Worm (Caenorhabditis elegans): ENCODE data around the gene vha-5.
A peak's percentile ranks its signal among the peaks of the same experiment; 100 is the strongest.

Gene vha-5

DNA sequence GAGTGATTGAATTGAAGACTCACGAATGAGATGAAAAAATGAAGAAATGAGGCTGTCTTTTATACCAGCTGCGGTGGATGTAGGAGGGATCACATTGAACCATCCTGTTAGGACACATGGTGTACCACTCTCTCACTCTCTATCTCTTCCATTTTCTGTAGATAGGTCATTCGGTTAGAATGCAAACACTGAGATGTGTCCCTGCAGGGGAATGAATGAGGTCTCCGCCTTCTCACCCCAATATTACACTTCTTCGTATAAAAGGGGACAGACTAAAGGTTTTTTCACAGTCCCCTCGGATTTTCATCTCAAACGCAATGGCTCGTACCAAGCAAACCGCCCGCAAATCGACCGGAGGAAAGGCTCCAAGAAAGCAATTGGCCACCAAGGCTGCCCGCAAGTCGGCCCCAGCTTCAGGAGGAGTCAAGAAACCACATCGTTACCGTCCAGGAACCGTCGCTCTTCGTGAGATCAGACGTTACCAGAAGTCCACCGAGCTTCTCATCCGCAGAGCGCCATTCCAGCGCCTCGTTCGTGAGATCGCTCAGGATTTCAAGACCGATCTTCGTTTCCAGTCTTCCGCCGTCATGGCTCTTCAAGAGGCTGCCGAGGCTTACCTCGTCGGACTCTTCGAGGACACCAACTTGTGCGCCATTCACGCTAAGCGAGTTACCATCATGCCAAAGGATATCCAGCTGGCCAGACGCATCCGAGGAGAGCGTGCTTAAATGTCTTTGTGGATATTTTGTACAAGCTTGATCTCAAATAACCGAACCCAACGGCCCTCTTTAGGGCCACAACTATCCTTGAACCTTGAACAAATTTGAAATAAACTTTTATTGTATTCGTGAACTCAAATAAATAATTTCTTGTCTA is 30.5 kb downstream of the vha-5 start, which contains the start of gene his-32:
Gene his-32 (plus strand): TSS at position 318 of the 876 bp plus-strand sequence.
- TF ChIP-seq madf-9 (GFP tag; conservative IDR thresholded peaks at IDR 0.05) (no peak), dpl-1 (GFP tag; optimal IDR thresholded peaks at IDR 0.05) (peak; percentile 0), hlh-11 (tag; optimal IDR thresholded peaks at IDR 0.05) (no peak), ztf-11 (tag; optimal IDR thresholded peaks at IDR 0.05) (no peak), nhr-11 (tag; optimal IDR thresholded peaks at IDR 0.05) (no peak), duxl-1 (tag; optimal IDR thresholded peaks at IDR 0.05; ENCODE audit: poor library complexity) (peak; percentile 20), nhr-6 (tag; optimal IDR thresholded peaks at IDR 0.05) (peak; percentile 85), unc-62 (GFP tag; optimal IDR thresholded peaks at IDR 0.05 in 1 of 2) (peak in 1 of 2 experiments; percentile 56), unc-62 (tag; optimal IDR thresholded peaks at IDR 0.05) (no peak), Y75B8A.6 (GFP tag; IDR thresholded peaks at IDR 0.05) (no peak), set-16 (GFP tag; IDR thresholded peaks at IDR 0.05) (peak; percentile 78; the same call in 1 of the 2 replicates), ceh-62 (tag; optimal IDR thresholded peaks at IDR 0.05) (no peak), cey-2 (tag; optimal IDR thresholded peaks at IDR 0.05; ENCODE audit: borderline replicate concordance, insufficient read depth) (no peak), nhr-25 (tag; optimal IDR thresholded peaks at IDR 0.05; ENCODE audit: borderline replicate concordance, insufficient read depth) (peak; percentile 92), unc-130 (GFP tag; optimal IDR thresholded peaks at IDR 0.05) (no peak), rbr-2 (tag; optimal IDR thresholded peaks at IDR 0.05) (peak; percentile 69), snpc-4 (tag; optimal IDR thresholded peaks at IDR 0.05) (no peak), aha-1 (tag) (peak; percentile 15), ceh-28 (tag; optimal IDR thresholded peaks at IDR 0.05) (no peak), Y105C5A.15 (GFP tag; IDR thresholded peaks at IDR 0.05) (no peak), daf-19 (GFP tag; conservative IDR thresholded peaks at IDR 0.05) (no peak), mep-1 (tag; optimal IDR thresholded peaks at IDR 0.05) (peak; percentile 91)

- TF ChIP-seq arid-1 (GFP tag; conservative IDR thresholded peaks at IDR 0.05) = no peak
- no peak for TF ChIP-seq T20F7.1 (GFP tag; optimal IDR thresholded peaks at IDR 0.05)
- TF ChIP-seq lin-15B (tag; optimal IDR thresholded peaks at IDR 0.05) = no peak
- no peak for TF ChIP-seq F10B5.3 (tag; optimal IDR thresholded peaks at IDR 0.05)
- no peak for TF ChIP-seq duxl-1 (tag; optimal IDR thresholded peaks at IDR 0.05; ENCODE audit: poor library complexity)
- TF ChIP-seq nhr-25 (tag; optimal IDR thresholded peaks at IDR 0.05; ENCODE audit: borderline replicate concordance, insufficient read depth) = no peak
- no peak for TF ChIP-seq mxl-3 (GFP tag; optimal IDR thresholded peaks at IDR 0.05)
- no peak for TF ChIP-seq nhr-237 (tag; optimal IDR thresholded peaks at IDR 0.05)
- no peak for TF ChIP-seq gei-8 (GFP tag; optimal IDR thresholded peaks at IDR 0.05)
- no peak for TF ChIP-seq tag-97 (GFP tag; IDR thresholded peaks at IDR 0.05)
- TF ChIP-seq D1046.2 (GFP tag; IDR thresholded peaks at IDR 0.05) = no peak
- no peak for TF ChIP-seq F44E2.7 (GFP tag; IDR thresholded peaks at IDR 0.05)
- no peak for TF ChIP-seq Y75B8A.6 (GFP tag; IDR thresholded peaks at IDR 0.05)
Measured at ce11 chrIV:8339636-8340035, 35.9 kb downstream of the vha-5 start, which contains the start of gene lgc-6. Gene lgc-6 (plus strand): TSS chrIV:8339936.

ce11 chrIV:8342385-8342784 is 38.6 kb downstream of the vha-5 start, which contains the start of gene lgc-5:
Gene lgc-5 (plus strand): TSS chrIV:8342685.
- TF ChIP-seq arid-1 (GFP tag; conservative IDR thresholded peaks at IDR 0.05) = no peak
- TF ChIP-seq tag-97 (GFP tag; IDR thresholded peaks at IDR 0.05) = no peak

- no peak for TF ChIP-seq ceh-20 (GFP tag; IDR thresholded peaks at IDR 0.05)
- TF ChIP-seq unc-62 (GFP tag; optimal IDR thresholded peaks at IDR 0.05 in 1 of 2) = peak in 1 of 2 experiments; percentile 34
- TF ChIP-seq unc-62 (tag; optimal IDR thresholded peaks at IDR 0.05) = no peak
- no peak for TF ChIP-seq zip-11 (GFP tag; IDR thresholded peaks at IDR 0.05)
- TF ChIP-seq tag-97 (GFP tag; IDR thresholded peaks at IDR 0.05) = no peak
- TF ChIP-seq F10B5.3 (tag; optimal IDR thresholded peaks at IDR 0.05) = no peak
- TF ChIP-seq egl-27 (tag; optimal IDR thresholded peaks at IDR 0.05) = no peak
Measured at ce11 chrIV:8345518-8345917, 41.8 kb downstream of the vha-5 start, which contains the start of gene F17E9.5. Gene F17E9.5 (plus strand): TSS chrIV:8345818.
